Worm (Caenorhabditis elegans) whole organism, young adult: ENCODE results near the gene ZK218.3.

Source experiments
- B0261.1 ChIP-seq: sonication (generic microtip); optimal IDR thresholded peaks from 2 replicates; lab custom pipeline; 2016; ENCODE audit warnings: mild to moderate bottlenecking, missing genetic modification characterization, moderate library complexity, missing compliant biosample characterization
- F39B2.1 ChIP-seq: fragments of 200-800 bp; sonication (Bioruptor generic); IDR thresholded peaks from 2 replicates; pipeline ENCODE4 v1.3.6; 2022; ENCODE audit warnings: missing genetic modification reagents, missing genetic modification characterization, missing compliant biosample characterization
- F49E8.2 ChIP-seq: sonication (generic microtip); optimal IDR thresholded peaks from 3 replicates; lab custom pipeline; 2017; ENCODE audit warnings: missing genetic modification characterization, mild to moderate bottlenecking, missing compliant biosample characterization, antibody characterized with exemption, moderate library complexity; ENCODE audit not compliant: insufficient read depth
- K12H6.12 ChIP-seq: fragments of 200-800 bp; sonication (Bioruptor generic); optimal IDR thresholded peaks from 2 replicates; lab custom pipeline; 2018; ENCODE audit warnings: mild to moderate bottlenecking, missing genetic modification characterization, missing compliant biosample characterization
- T07F8.4 ChIP-seq: sonication (generic microtip); optimal IDR thresholded peaks from 2 replicates; lab custom pipeline; 2016; ENCODE audit warnings: mild to moderate bottlenecking, missing genetic modification characterization, moderate library complexity, missing compliant biosample characterization
- T26A5.8 ChIP-seq: sonication (generic microtip); optimal IDR thresholded peaks from 2 replicates; lab custom pipeline; 2016; ENCODE audit warnings: missing genetic modification characterization, missing compliant biosample characterization
- Y53G8AR.9 ChIP-seq: fragments of 200-800 bp; sonication (Bioruptor generic); conservative IDR thresholded peaks from 2 replicates; pipeline ENCODE4 v1.3.6; 2022; ENCODE audit warnings: missing genetic modification reagents, missing genetic modification characterization, missing compliant biosample characterization
- Y56A3A.18 ChIP-seq: fragments of 200-800 bp; sonication (Bioruptor generic); IDR thresholded peaks from 2 replicates; pipeline ENCODE4 v1.3.6; 2022; ENCODE audit warnings: missing genetic modification reagents, missing genetic modification characterization, missing compliant biosample characterization
- Y67H2A.10 ChIP-seq: fragments of 200-800 bp; sonication (Bioruptor generic); conservative IDR thresholded peaks from 2 replicates; pipeline ENCODE4 v1.3.6; 2022; ENCODE audit warnings: missing genetic modification reagents, missing genetic modification characterization, missing compliant biosample characterization
- akir-1 ChIP-seq: fragments of 200-800 bp; sonication (Bioruptor generic); optimal IDR thresholded peaks from 2 replicates; lab custom pipeline; 2018; ENCODE audit warnings: mild to moderate bottlenecking, missing genetic modification characterization, moderate library complexity, missing compliant biosample characterization
- atf-7 ChIP-seq: sonication (generic microtip); optimal IDR thresholded peaks from 2 replicates; lab custom pipeline; 2017; ENCODE audit warnings: mild to moderate bottlenecking, missing genetic modification characterization, missing compliant biosample characterization
- attf-5 ChIP-seq: fragments of 200-800 bp; sonication (Bioruptor generic); optimal IDR thresholded peaks from 2 replicates; lab custom pipeline; 2018; ENCODE audit warnings: mild to moderate bottlenecking, missing genetic modification characterization, missing compliant biosample characterization
- bed-2 ChIP-seq: fragments of 200-800 bp; sonication (Bioruptor generic); IDR thresholded peaks from 2 replicates; pipeline ENCODE4 v1.3.6; 2022; ENCODE audit warnings: missing genetic modification reagents, missing genetic modification characterization, missing compliant biosample characterization
- cebp-1 ChIP-seq, 2 experiments: fragments of 200-800 bp in 1 of 2; sonication (Bioruptor generic) in 1 of 2; sonication (generic microtip) in 1 of 2; IDR thresholded peaks in 1 of 2; optimal IDR thresholded peaks in 1 of 2; 2 replicates each; pipeline versions ENCODE4 v1.3.6 to Lab custom; 2017 to 2022; ENCODE audit warnings: missing compliant biosample characterization in 2 of 2, missing genetic modification characterization in 2 of 2, mild to moderate bottlenecking in 1 of 2, missing genetic modification reagents in 1 of 2, moderate library complexity in 1 of 2
- cebp-2 ChIP-seq: fragments of 200-800 bp; sonication (Bioruptor generic); IDR thresholded peaks from 2 replicates; pipeline ENCODE4 v1.3.6; 2022; ENCODE audit warnings: missing genetic modification characterization, missing compliant biosample characterization
- ceh-40 ChIP-seq: fragments of 200-800 bp; sonication (Bioruptor generic); IDR thresholded peaks from 2 replicates; pipeline ENCODE4 v1.3.6; 2022; ENCODE audit warnings: missing genetic modification characterization, missing compliant biosample characterization
- dpl-1 ChIP-seq: fragments of 150-350 bp; optimal IDR thresholded peaks from 2 replicates; lab custom pipeline; 2014; ENCODE audit warnings: missing biosample characterization, missing genetic modification reagents, missing genetic modification characterization
- egl-18 ChIP-seq: fragments of 200-800 bp; sonication (Bioruptor generic); IDR thresholded peaks from 2 replicates; pipeline ENCODE4 v1.3.6; 2022; ENCODE audit warnings: missing genetic modification reagents, missing genetic modification characterization, missing compliant biosample characterization
- egl-44 ChIP-seq: fragments of 200-800 bp; sonication (Bioruptor generic); IDR thresholded peaks from 2 replicates; pipeline ENCODE4 v1.3.6; 2022; ENCODE audit warnings: missing genetic modification reagents, missing genetic modification characterization, missing compliant biosample characterization
- egrh-3 ChIP-seq: fragments of 200-800 bp; sonication (Bioruptor generic); IDR thresholded peaks from 2 replicates; pipeline ENCODE4 v1.3.6; 2022; ENCODE audit warnings: missing genetic modification reagents, missing genetic modification characterization, missing compliant biosample characterization
- ekl-4 ChIP-seq: fragments of 200-800 bp; sonication (Bioruptor generic); IDR thresholded peaks from 2 replicates; pipeline ENCODE4 v1.3.6; 2022; ENCODE audit warnings: missing genetic modification reagents, missing genetic modification characterization, missing compliant biosample characterization
- hmg-1.2 ChIP-seq: fragments of 200-800 bp; sonication (Bioruptor generic); IDR thresholded peaks from 2 replicates; pipeline ENCODE4 v1.3.6; 2022; ENCODE audit warnings: missing genetic modification reagents, missing genetic modification characterization, missing compliant biosample characterization
- hsf-1 ChIP-seq: fragments of 200-800 bp; sonication (Bioruptor generic); IDR thresholded peaks from 2 replicates; pipeline ENCODE4 v1.3.6; 2022; ENCODE audit warnings: missing genetic modification reagents, missing genetic modification characterization, missing compliant biosample characterization
- lag-1 ChIP-seq: fragments of 200-800 bp; sonication (Bioruptor generic); IDR thresholded peaks from 2 replicates; pipeline ENCODE4 v1.3.6; 2022; ENCODE audit warnings: missing genetic modification reagents, missing genetic modification characterization, missing compliant biosample characterization
- let-607 ChIP-seq, 2 experiments: fragments of 200-800 bp in 1 of 2; sonication (Bioruptor generic) in 1 of 2; sonication (generic microtip) in 1 of 2; optimal IDR thresholded peaks; 2 replicates each; lab custom pipeline; 2016 to 2018; ENCODE audit warnings: mild to moderate bottlenecking in 2 of 2, missing compliant biosample characterization in 2 of 2, missing genetic modification characterization in 2 of 2, moderate library complexity in 2 of 2, missing genotype in 1 of 2
- lin-54 ChIP-seq: fragments of 200-800 bp; sonication (Bioruptor generic); optimal IDR thresholded peaks from 2 replicates; lab custom pipeline; 2018; ENCODE audit warnings: mild to moderate bottlenecking, missing genetic modification characterization, missing compliant biosample characterization
- lsy-27 ChIP-seq: sonication (generic microtip); optimal IDR thresholded peaks from 2 replicates; lab custom pipeline; 2017; ENCODE audit warnings: missing genetic modification characterization, mild to moderate bottlenecking, missing compliant biosample characterization, antibody characterized with exemption, missing genotype, borderline replicate concordance; ENCODE audit not compliant: insufficient read depth
- madf-10 ChIP-seq: sonication (generic microtip); optimal IDR thresholded peaks from 2 replicates; lab custom pipeline; 2016; ENCODE audit warnings: mild to moderate bottlenecking, missing genetic modification characterization, missing compliant biosample characterization
- madf-8 ChIP-seq: fragments of 200-800 bp; sonication (Bioruptor generic); conservative IDR thresholded peaks from 2 replicates; pipeline ENCODE4 v1.3.6; 2022; ENCODE audit warnings: missing genetic modification reagents, missing genetic modification characterization, missing compliant biosample characterization
- mes-4 ChIP-seq: sonication (generic microtip); optimal IDR thresholded peaks from 2 replicates; lab custom pipeline; 2016; ENCODE audit warnings: missing genotype, missing genetic modification characterization, missing compliant biosample characterization
- mxl-1 ChIP-seq: sonication (generic microtip); optimal IDR thresholded peaks from 2 replicates; lab custom pipeline; 2016; ENCODE audit warnings: missing genetic modification characterization, missing compliant biosample characterization
- nfya-1 ChIP-seq: sonication (generic microtip); optimal IDR thresholded peaks from 2 replicates; lab custom pipeline; 2017; ENCODE audit warnings: antibody characterized with exemption, missing compliant biosample characterization, missing genetic modification characterization, borderline replicate concordance; ENCODE audit not compliant: insufficient read depth
- nhr-80 ChIP-seq: sonication (generic microtip); optimal IDR thresholded peaks from 2 replicates; lab custom pipeline; 2016; ENCODE audit warnings: missing genetic modification characterization, missing compliant biosample characterization
- pha-4 ChIP-seq: fragments of 150-350 bp; sonication (generic microtip); optimal IDR thresholded peaks from 2 replicates; lab custom pipeline; 2014; ENCODE audit warnings: missing biosample characterization, missing genetic modification reagents, missing genetic modification characterization
- repo-1 ChIP-seq: sonication (generic microtip); optimal IDR thresholded peaks from 2 replicates; lab custom pipeline; 2017; ENCODE audit warnings: mild to moderate bottlenecking, missing genetic modification characterization, missing compliant biosample characterization
- sea-2 ChIP-seq: fragments of 200-800 bp; sonication (Bioruptor generic); IDR thresholded peaks from 2 replicates; pipeline ENCODE4 v1.3.6; 2022; ENCODE audit warnings: missing genetic modification characterization, missing compliant biosample characterization
- snpc-4 ChIP-seq, 5 experiments: fragments of 150-350 bp in 1 of 5; sonication (generic microtip) in 4 of 5; optimal IDR thresholded peaks; 2 replicates each; lab custom pipeline; 2014 to 2018; ENCODE audit warnings: missing genetic modification characterization in 5 of 5, missing biosample characterization in 3 of 5, antibody characterized with exemption in 2 of 5, mild to moderate bottlenecking in 2 of 5, missing compliant biosample characterization in 2 of 5, missing genotype in 2 of 5, moderate library complexity in 2 of 5, missing genetic modification reagents in 1 of 5
- somi-1 ChIP-seq: fragments of 200-800 bp; sonication (Bioruptor generic); optimal IDR thresholded peaks from 2 replicates; lab custom pipeline; 2018; ENCODE audit warnings: mild to moderate bottlenecking, missing genetic modification characterization, missing compliant biosample characterization
- unc-62 ChIP-seq: fragments of 150-350 bp; optimal IDR thresholded peaks from 2 replicates; lab custom pipeline; 2014; ENCODE audit warnings: missing biosample characterization, missing genetic modification reagents, missing genetic modification characterization
- xnd-1 ChIP-seq: sonication (generic microtip); optimal IDR thresholded peaks from 2 replicates; lab custom pipeline; 2016; ENCODE audit warnings: missing genotype, missing genetic modification reagents, missing genetic modification characterization, missing compliant biosample characterization
- zfh-2 ChIP-seq: fragments of 200-800 bp; sonication (Bioruptor generic); conservative IDR thresholded peaks from 2 replicates; pipeline ENCODE4 v1.3.6; 2022; ENCODE audit warnings: missing genetic modification reagents, missing genetic modification characterization, missing compliant biosample characterization
- ztf-25 ChIP-seq: fragments of 200-800 bp; sonication (Bioruptor generic); IDR thresholded peaks from 2 replicates; pipeline ENCODE4 v1.3.6; 2022; ENCODE audit warnings: missing genetic modification reagents, missing genetic modification characterization, missing compliant biosample characterization

Gene ZK218.3

DNA sequence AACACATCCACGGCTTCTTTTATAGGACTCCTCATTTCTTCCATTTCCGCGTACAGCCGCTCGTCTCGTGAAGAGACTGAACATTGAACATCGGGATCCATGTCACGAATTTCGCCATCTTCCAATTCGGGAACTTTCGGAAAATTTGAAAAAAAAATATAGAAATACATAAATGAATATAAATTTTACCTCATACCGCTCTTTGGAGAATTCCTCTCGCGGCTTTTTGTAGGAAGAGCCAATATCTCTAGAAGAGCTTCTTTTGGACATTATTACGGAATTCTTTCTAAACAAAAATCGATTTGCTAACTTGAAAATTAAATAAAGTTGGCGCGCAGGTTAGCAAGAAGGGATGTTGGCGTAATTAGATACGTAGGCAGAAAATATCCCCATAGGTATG is 15.9 kb downstream of the ZK218.3 start, which contains the start of gene T05E12.9:
TSS of gene T05E12.9 (minus strand) at position 101 of the 400 bp plus-strand sequence.
- TF ChIP-seq Y53G8AR.9 (GFP tag; lab: Robert Waterston, UW), result no peak
- TF ChIP-seq pha-4, result no peak
- TF ChIP-seq madf-8 (GFP tag; lab: Robert Waterston, UW), result no peak
- no peak for TF ChIP-seq B0261.1 (tag; lab: Kevin White, UChicago)
- TF ChIP-seq madf-10, result no peak
- no peak for TF ChIP-seq egl-18
- no peak for TF ChIP-seq hmg-1.2 (GFP tag; lab: Robert Waterston, UW)
- TF ChIP-seq sea-2, result no peak
- TF ChIP-seq unc-62, result no peak

DNA sequence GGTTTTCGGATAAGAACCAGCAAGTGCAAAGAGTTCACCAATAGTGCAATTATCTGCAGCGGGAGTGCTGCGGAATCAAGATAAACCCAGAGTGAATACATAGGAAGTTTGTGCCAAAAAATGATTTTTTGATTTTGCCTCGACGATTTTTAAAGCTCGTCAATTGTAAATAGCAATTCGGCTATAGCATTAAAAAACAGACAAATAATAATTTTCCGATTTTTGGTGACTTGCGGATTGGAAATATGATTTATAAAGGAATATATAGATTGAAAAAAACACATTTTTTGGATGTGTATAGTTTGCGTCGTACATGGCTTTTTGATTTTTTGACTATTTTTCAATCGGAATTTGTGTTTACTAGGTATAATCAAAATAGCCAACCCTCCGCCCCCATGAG is 18.8 kb downstream of the ZK218.3 start, which contains the start of gene srw-20:
TSS of gene srw-20 (minus strand) at position 101 of the 400 bp plus-strand sequence.
- no peak for TF ChIP-seq hsf-1 (GFP tag; lab: Robert Waterston, UW)
- TF ChIP-seq lin-54 (GFP tag; lab: Kevin White, UChicago), result no peak
- TF ChIP-seq mxl-1 (tag; lab: Kevin White, UChicago), result no peak
- no peak for TF ChIP-seq lag-1 (GFP tag; lab: Robert Waterston, UW)
- TF ChIP-seq F49E8.2 (tag; lab: Kevin White, UChicago), result no peak
- TF ChIP-seq xnd-1 (tag; lab: Kevin White, UChicago), result no peak
- TF ChIP-seq akir-1 (GFP tag; lab: Kevin White, UChicago), result no peak
- TF ChIP-seq egrh-3, result no peak
- TF ChIP-seq mes-4 (tag; lab: Kevin White, UChicago), result no peak
- TF ChIP-seq somi-1 (GFP tag; lab: Kevin White, UChicago), result no peak
- TF ChIP-seq T07F8.4, result no peak
- TF ChIP-seq Y56A3A.18 (GFP tag; lab: Robert Waterston, UW), result no peak
- TF ChIP-seq bed-2 (GFP tag; lab: Robert Waterston, UW), result no peak
- no peak for TF ChIP-seq cebp-1 (GFP tag; IDR thresholded peaks at IDR 0.05; lab: Robert Waterston, UW)
- TF ChIP-seq cebp-1 (tag; optimal IDR thresholded peaks at IDR 0.05; lab: Kevin White, UChicago), result no peak
- TF ChIP-seq ztf-25 (GFP tag; lab: Robert Waterston, UW), result no peak
- TF ChIP-seq ceh-40, result no peak
- no peak for TF ChIP-seq atf-7 (tag; lab: Kevin White, UChicago)
- TF ChIP-seq dpl-1 (GFP tag; lab: Kevin White, UChicago), result no peak
- TF ChIP-seq, all 124 proteins: peak for 0

DNA sequence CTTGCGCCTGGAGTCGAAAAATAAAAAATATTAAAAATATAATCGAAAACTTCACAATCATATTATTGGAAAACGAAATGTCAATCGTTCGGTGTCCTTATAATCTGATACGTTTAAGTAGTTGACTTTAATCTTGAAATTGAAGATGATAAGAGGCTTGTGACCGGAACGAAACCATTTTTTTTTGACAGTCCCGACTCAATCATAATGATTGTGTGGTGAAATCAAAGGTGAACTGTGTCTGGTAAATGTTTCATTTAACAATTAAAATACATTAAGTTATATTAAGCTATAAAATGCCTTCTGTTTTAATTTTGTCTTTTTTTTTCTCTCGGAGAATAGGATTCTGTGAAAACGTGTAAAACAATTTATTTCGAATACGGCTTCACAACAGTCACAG is 20.7 kb downstream of the ZK218.3 start, which contains the start of gene T05E12.3:
TSS of gene T05E12.3 (minus strand) at position 101 of the 400 bp plus-strand sequence.
- TF ChIP-seq repo-1 (tag; lab: Kevin White, UChicago) (no peak), nhr-80 (peak; percentile 42), snpc-4 (GFP tag; optimal IDR thresholded peaks at IDR 0.05; lab: Kevin White, UChicago) (no peak), snpc-4 (tag; optimal IDR thresholded peaks at IDR 0.05; lab: Kevin White, UChicago) (peak in 1 of 4 experiments; percentile 50), egl-44 (GFP tag; lab: Robert Waterston, UW) (no peak)

DNA sequence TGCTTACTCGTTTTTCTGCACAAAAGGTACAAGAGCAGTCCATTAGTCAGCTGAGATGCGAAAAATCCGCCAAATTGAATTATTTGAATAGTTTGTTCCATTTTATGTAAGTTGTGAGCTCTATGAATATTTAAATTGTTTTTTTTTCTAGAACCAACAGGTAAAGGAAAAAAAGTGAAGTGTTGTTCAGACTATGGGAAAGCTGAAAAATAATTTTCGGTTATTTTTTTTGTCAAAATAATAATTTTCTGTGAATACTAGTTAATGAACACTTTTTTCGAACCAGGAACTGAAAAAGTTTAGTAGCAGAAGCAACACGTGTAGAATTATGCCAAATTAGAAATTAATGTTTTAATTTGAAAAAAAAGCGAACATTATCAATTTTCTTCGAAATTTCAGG is 22.7 kb downstream of the ZK218.3 start, which contains the start of gene str-125:
TSS of gene str-125 (minus strand) at position 101 of the 400 bp plus-strand sequence.
- TF ChIP-seq Y67H2A.10 (GFP tag; lab: Robert Waterston, UW), result no peak
- TF ChIP-seq madf-8 (GFP tag; lab: Robert Waterston, UW), result no peak
- no peak for TF ChIP-seq unc-62
- TF ChIP-seq cebp-2 (GFP tag; lab: Robert Waterston, UW), result no peak
- no peak for TF ChIP-seq K12H6.12 (tag; lab: Kevin White, UChicago)
- TF ChIP-seq lin-54 (GFP tag; lab: Kevin White, UChicago), result no peak
- no peak for TF ChIP-seq lsy-27 (tag; lab: Kevin White, UChicago)
- no peak for TF ChIP-seq madf-10
- no peak for TF ChIP-seq B0261.1 (tag; lab: Kevin White, UChicago)
- no peak for TF ChIP-seq F39B2.1
- TF ChIP-seq T26A5.8 (tag; lab: Kevin White, UChicago), result no peak
- no peak for TF ChIP-seq egl-18
- TF ChIP-seq hmg-1.2 (GFP tag; lab: Robert Waterston, UW), result no peak
- TF ChIP-seq ekl-4, result no peak
- TF ChIP-seq let-607 (tag; optimal IDR thresholded peaks at IDR 0.05; lab: Kevin White, UChicago), result no peak
- no peak for TF ChIP-seq atf-7 (tag; lab: Kevin White, UChicago)
- no peak for TF ChIP-seq zfh-2 (GFP tag; lab: Robert Waterston, UW)
- TF ChIP-seq attf-5, result no peak
- no peak for TF ChIP-seq nfya-1 (tag; lab: Kevin White, UChicago)
